Worm (Caenorhabditis elegans) whole organism, L1 larva: ENCODE results near the gene F25B5.3.
A peak's percentile ranks its signal among the peaks of the same experiment; 100 is the strongest.

Source experiments
- C34B4.2 ChIP-seq: sonication (generic microtip); optimal IDR thresholded peaks from 2 replicates; lab custom pipeline; 2017; ENCODE audit warnings: mild to moderate bottlenecking, missing genetic modification characterization, missing compliant biosample characterization
- F16B12.6 ChIP-seq: fragments of 150-350 bp; optimal IDR thresholded peaks from 2 replicates; lab custom pipeline; 2014; ENCODE audit warnings: missing biosample characterization, missing genetic modification characterization
- Y116A8C.19 ChIP-seq: sonication (generic microtip); optimal IDR thresholded peaks from 2 replicates; lab custom pipeline; 2016; ENCODE audit warnings: missing compliant biosample characterization, missing genetic modification characterization, borderline replicate concordance
- aha-1 ChIP-seq: fragments of 150-350 bp; optimal IDR thresholded peaks from 2 replicates; lab custom pipeline; 2014; ENCODE audit warnings: missing biosample characterization, missing genetic modification characterization
- alr-1 ChIP-seq: fragments of 200-800 bp; sonication (Bioruptor generic); optimal IDR thresholded peaks from 2 replicates; lab custom pipeline; 2018; ENCODE audit warnings: borderline replicate concordance, mild to moderate bottlenecking, missing genetic modification characterization, missing compliant biosample characterization
- blmp-1 ChIP-seq: fragments of 150-350 bp; optimal IDR thresholded peaks from 2 replicates; lab custom pipeline; 2014; ENCODE audit warnings: missing biosample characterization, missing genetic modification characterization
- ceh-8 ChIP-seq: fragments of 200-800 bp; sonication (Bioruptor generic); optimal IDR thresholded peaks from 2 replicates; lab custom pipeline; 2018; ENCODE audit warnings: mild to moderate bottlenecking, missing genetic modification characterization, moderate library complexity, missing compliant biosample characterization
- ceh-82 ChIP-seq, 3 experiments: fragments of 150-350 bp in 1 of 3; sonication (generic microtip) in 2 of 3; optimal IDR thresholded peaks; 2 replicates each; lab custom pipeline; 2014 to 2017; ENCODE audit warnings: missing biosample characterization in 3 of 3, missing genetic modification characterization in 3 of 3
- ceh-88 ChIP-seq: fragments of 200-800 bp; sonication (Bioruptor generic); IDR thresholded peaks from 2 replicates; pipeline ENCODE4 v1.3.6; 2022; ENCODE audit warnings: missing genetic modification characterization, missing compliant biosample characterization
- ceh-90 ChIP-seq: sonication (generic microtip); optimal IDR thresholded peaks from 2 replicates; lab custom pipeline; 2016; ENCODE audit warnings: missing genetic modification characterization, missing compliant biosample characterization
- efl-1 ChIP-seq, 4 experiments: fragments of 150-350 bp; optimal IDR thresholded peaks in 3 of 4; peaks in 1 of 4; 1 replicate in 1 of 4; 2 replicates in 3 of 4; lab custom pipeline; 2014; ENCODE audit warnings: missing biosample characterization in 2 of 4, missing genetic modification characterization in 2 of 4, missing genetic modification reagents in 2 of 4
- egl-13 ChIP-seq: sonication (generic microtip); optimal IDR thresholded peaks from 2 replicates; lab custom pipeline; 2016; ENCODE audit warnings: missing genotype, missing genetic modification reagents, missing genetic modification characterization, missing compliant biosample characterization
- egl-27 ChIP-seq, 2 experiments: fragments of 150-350 bp in 1 of 2; sonication (generic microtip); optimal IDR thresholded peaks; 3 replicates each; lab custom pipeline; 2017 to 2018; ENCODE audit warnings: missing biosample characterization in 2 of 2, missing genetic modification characterization in 2 of 2, missing genetic modification reagents in 2 of 2
- ets-5 ChIP-seq: fragments of 200-800 bp; sonication (Bioruptor generic); IDR thresholded peaks from 2 replicates; pipeline ENCODE4 v1.3.6; 2022; ENCODE audit warnings: missing genetic modification characterization, missing compliant biosample characterization
- fkh-4 ChIP-seq: sonication (generic microtip); optimal IDR thresholded peaks from 2 replicates; lab custom pipeline; 2016; ENCODE audit warnings: missing compliant biosample characterization, missing genetic modification characterization, borderline replicate concordance
- fkh-8 ChIP-seq: sonication (generic microtip); optimal IDR thresholded peaks from 2 replicates; lab custom pipeline; 2016; ENCODE audit warnings: mild to moderate bottlenecking, missing genetic modification characterization, missing compliant biosample characterization
- fos-1 ChIP-seq: fragments of 150-350 bp; optimal IDR thresholded peaks from 2 replicates; lab custom pipeline; 2014; ENCODE audit warnings: missing biosample characterization, missing genetic modification characterization
- irx-1 ChIP-seq: sonication (generic microtip); optimal IDR thresholded peaks from 2 replicates; lab custom pipeline; 2016; ENCODE audit warnings: missing genetic modification characterization, missing compliant biosample characterization
- jun-1 ChIP-seq: fragments of 150-350 bp; optimal IDR thresholded peaks from 2 replicates; lab custom pipeline; 2014; ENCODE audit warnings: missing biosample characterization, missing genetic modification reagents, missing genetic modification characterization
- lin-14 ChIP-seq: fragments of 200-800 bp; sonication (Bioruptor generic); optimal IDR thresholded peaks from 2 replicates; lab custom pipeline; 2018; ENCODE audit warnings: mild to moderate bottlenecking, missing genetic modification characterization, moderate library complexity, missing compliant biosample characterization
- lin-15B ChIP-seq: fragments of 150-350 bp; sonication (generic microtip); optimal IDR thresholded peaks from 3 replicates; lab custom pipeline; 2014; ENCODE audit warnings: missing biosample characterization, missing genetic modification characterization
- lin-35 ChIP-seq, 2 experiments: fragments of 150-350 bp; optimal IDR thresholded peaks; 2 replicates each; lab custom pipeline; 2014; ENCODE audit warnings: missing biosample characterization in 2 of 2, missing genetic modification characterization in 2 of 2, missing genetic modification reagents in 2 of 2
- lir-3 ChIP-seq: sonication (generic microtip); optimal IDR thresholded peaks from 2 replicates; lab custom pipeline; 2016; ENCODE audit warnings: mild to moderate bottlenecking, missing genetic modification characterization, moderate library complexity, missing compliant biosample characterization; ENCODE audit not compliant: poor library complexity
- lsy-2 ChIP-seq, 2 experiments: fragments of 150-350 bp; optimal IDR thresholded peaks; 2 replicates each; lab custom pipeline; 2014; ENCODE audit warnings: missing biosample characterization in 2 of 2, missing genetic modification characterization in 2 of 2
- mdl-1 ChIP-seq, 2 experiments: fragments of 150-350 bp; optimal IDR thresholded peaks; 2 replicates each; lab custom pipeline; 2014 to 2017; ENCODE audit warnings: missing biosample characterization in 2 of 2, missing genetic modification characterization in 2 of 2, inconsistent platforms in 1 of 2
- mef-2 ChIP-seq: fragments of 150-350 bp; optimal IDR thresholded peaks from 2 replicates; lab custom pipeline; 2014; ENCODE audit warnings: missing biosample characterization, missing genetic modification characterization
- nhr-11 ChIP-seq: fragments of 150-350 bp; optimal IDR thresholded peaks from 2 replicates; lab custom pipeline; 2014; ENCODE audit warnings: missing biosample characterization, missing genetic modification characterization
- nhr-19 ChIP-seq: fragments of 200-800 bp; sonication (Bioruptor generic); conservative IDR thresholded peaks from 2 replicates; pipeline ENCODE4 v1.3.6; 2022; ENCODE audit warnings: missing genetic modification characterization, missing compliant biosample characterization
- nhr-20 ChIP-seq: sonication (generic microtip); optimal IDR thresholded peaks from 2 replicates; lab custom pipeline; 2016; ENCODE audit warnings: mild to moderate bottlenecking, missing genetic modification characterization, missing compliant biosample characterization
- nhr-28 ChIP-seq: fragments of 150-350 bp; optimal IDR thresholded peaks from 2 replicates; lab custom pipeline; 2014; ENCODE audit warnings: missing biosample characterization, missing genetic modification characterization
- nhr-47 ChIP-seq: sonication (generic microtip); optimal IDR thresholded peaks from 2 replicates; lab custom pipeline; 2016; ENCODE audit warnings: mild to moderate bottlenecking, missing genetic modification characterization, moderate library complexity, missing compliant biosample characterization
- nhr-71 ChIP-seq: sonication (generic microtip); optimal IDR thresholded peaks from 2 replicates; lab custom pipeline; 2016; ENCODE audit warnings: mild to moderate bottlenecking, missing genetic modification characterization, moderate library complexity, missing compliant biosample characterization
- nhr-77 ChIP-seq: fragments of 150-350 bp; optimal IDR thresholded peaks from 2 replicates; lab custom pipeline; 2014; ENCODE audit warnings: missing biosample characterization, missing genetic modification characterization
- nhr-90 ChIP-seq: sonication (generic microtip); optimal IDR thresholded peaks from 2 replicates; lab custom pipeline; 2016; ENCODE audit warnings: mild to moderate bottlenecking, missing genetic modification characterization, missing compliant biosample characterization; ENCODE audit not compliant: poor library complexity
- pag-3 ChIP-seq: sonication (generic microtip); optimal IDR thresholded peaks from 2 replicates; lab custom pipeline; 2017; ENCODE audit warnings: missing genetic modification characterization, mild to moderate bottlenecking, missing compliant biosample characterization, antibody characterized with exemption, borderline replicate concordance; ENCODE audit not compliant: insufficient read depth
- rnt-1 ChIP-seq: sonication (generic microtip); optimal IDR thresholded peaks from 2 replicates; lab custom pipeline; 2016; ENCODE audit warnings: mild to moderate bottlenecking, missing genetic modification characterization, moderate library complexity, missing compliant biosample characterization
- snpc-4 ChIP-seq: fragments of 150-350 bp; optimal IDR thresholded peaks from 2 replicates; lab custom pipeline; 2014; ENCODE audit warnings: missing biosample characterization, missing genetic modification characterization
- sox-4 ChIP-seq: sonication (generic microtip); optimal IDR thresholded peaks from 2 replicates; lab custom pipeline; 2016; ENCODE audit warnings: missing genetic modification characterization, missing compliant biosample characterization
- sptf-1 ChIP-seq: fragments of 150-350 bp; optimal IDR thresholded peaks from 2 replicates; lab custom pipeline; 2014; ENCODE audit warnings: missing biosample characterization, missing genetic modification characterization
- sup-37 ChIP-seq: fragments of 200-800 bp; sonication (Bioruptor generic); optimal IDR thresholded peaks from 2 replicates; lab custom pipeline; 2018; ENCODE audit warnings: mild to moderate bottlenecking, missing genetic modification characterization, missing compliant biosample characterization
- swsn-7 ChIP-seq: sonication (generic microtip); optimal IDR thresholded peaks from 2 replicates; lab custom pipeline; 2016; ENCODE audit warnings: missing genetic modification characterization, missing compliant biosample characterization
- tlp-1 ChIP-seq: fragments of 150-350 bp; optimal IDR thresholded peaks from 2 replicates; lab custom pipeline; 2014; ENCODE audit warnings: missing biosample characterization, missing genetic modification characterization
- unc-130 ChIP-seq: fragments of 150-350 bp; optimal IDR thresholded peaks from 2 replicates; lab custom pipeline; 2017; ENCODE audit warnings: missing biosample characterization, missing genetic modification characterization, inconsistent platforms
- unc-86 ChIP-seq: sonication (generic microtip); optimal IDR thresholded peaks from 2 replicates; lab custom pipeline; 2016; ENCODE audit warnings: missing genetic modification characterization, missing compliant biosample characterization
- unc-98 ChIP-seq: fragments of 200-800 bp; sonication (Bioruptor generic); IDR thresholded peaks from 2 replicates; pipeline ENCODE4 v1.3.6; 2022; ENCODE audit warnings: missing genetic modification characterization, missing compliant biosample characterization
- vab-15 ChIP-seq: sonication (generic microtip); optimal IDR thresholded peaks from 2 replicates; lab custom pipeline; 2017; ENCODE audit warnings: missing genotype, mild to moderate bottlenecking, missing genetic modification characterization, missing compliant biosample characterization
- ztf-4 ChIP-seq: fragments of 150-350 bp; optimal IDR thresholded peaks from 2 replicates; lab custom pipeline; 2014; ENCODE audit warnings: missing biosample characterization, missing genetic modification characterization

The F25B5.3 gene

DNA sequence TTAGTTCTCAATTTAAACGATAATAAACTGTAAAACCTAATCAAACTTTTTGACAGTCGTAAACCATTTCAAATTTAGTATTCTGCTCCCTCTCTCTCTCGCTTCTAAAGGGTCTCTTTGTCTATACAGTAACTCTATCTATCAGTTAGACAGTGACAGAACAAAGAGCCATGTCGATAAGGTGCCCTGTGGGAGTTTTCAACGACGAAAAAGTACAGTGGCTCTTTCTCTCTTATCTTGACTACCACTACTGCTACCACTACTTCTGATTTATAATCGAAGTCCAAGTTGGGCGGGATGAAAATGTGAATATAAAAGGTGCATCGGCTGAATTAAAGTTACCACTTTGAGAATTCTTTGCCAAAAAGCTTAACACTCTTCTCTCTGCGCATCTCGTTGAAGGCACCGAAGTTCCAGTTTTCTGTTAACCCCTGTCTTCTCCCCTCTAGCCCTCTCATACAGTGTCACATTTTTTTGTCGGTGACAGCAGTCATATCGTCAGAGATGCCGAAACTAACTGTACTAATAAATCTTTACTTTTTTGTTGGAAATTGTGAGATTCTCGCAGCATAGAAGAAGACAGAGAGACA lies 2.2 kb downstream of the F25B5.3 start:
- TF ChIP-seq lir-3 (tag; lab: Kevin White, UChicago) (no peak), irx-1 (no peak), lin-35 (GFP tag; optimal IDR thresholded peaks at IDR 0.05; lab: Kevin White, UChicago) (peak in 1 of 2 experiments; percentile 48), egl-13 (tag; lab: Kevin White, UChicago) (no peak), F16B12.6 (no peak), rnt-1 (tag; lab: Kevin White, UChicago) (peak; percentile 1), efl-1 (optimal IDR thresholded peaks at IDR 0.05; lab: Kevin White, UChicago) (no peak), efl-1 (GFP tag; optimal IDR thresholded peaks at IDR 0.05 in 1 of 2; lab: Kevin White, UChicago) (peak in 1 of 2 experiments; percentile 68)

DNA sequence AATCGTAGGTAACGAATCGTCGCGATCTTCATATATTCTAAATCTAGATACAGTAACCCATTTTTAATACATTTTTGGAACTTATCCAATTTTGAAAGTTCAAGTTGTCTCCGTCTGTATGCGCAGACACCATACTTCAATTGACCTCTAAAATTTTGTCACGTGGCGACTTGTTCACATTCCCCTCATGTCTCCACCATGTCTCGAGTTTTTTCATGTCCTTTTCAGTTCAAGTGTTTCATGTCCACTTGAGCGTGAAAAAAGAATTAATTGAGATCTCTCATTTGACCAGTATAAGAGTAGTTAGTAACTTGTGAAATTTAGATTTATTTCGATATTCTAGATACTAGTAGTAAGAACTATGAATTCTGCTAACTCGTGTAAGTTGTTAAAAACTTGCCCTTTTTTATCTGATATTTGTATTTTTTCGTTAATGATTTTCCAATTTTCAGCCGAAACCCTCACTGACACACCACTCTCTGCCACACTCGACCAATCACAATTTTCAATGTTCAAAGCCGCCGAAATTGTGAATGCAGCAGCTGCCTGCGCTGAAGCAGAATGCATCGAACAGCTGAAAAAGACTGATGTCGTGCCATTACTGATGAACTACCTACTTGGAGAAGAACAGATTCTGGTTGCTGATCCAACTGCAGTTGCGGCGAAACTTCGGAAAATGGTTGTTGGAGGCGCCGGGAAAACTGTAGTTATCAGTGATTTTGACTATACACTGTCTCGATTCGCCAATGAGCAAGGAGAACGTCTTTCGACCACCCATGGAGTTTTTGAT lies 3.1 kb downstream of the F25B5.3 start:
- peak; percentile 34 to 52 for TF ChIP-seq lsy-2 (tag; optimal IDR thresholded peaks at IDR 0.05; lab: Kevin White, UChicago)
- no peak for TF ChIP-seq mef-2 (tag; lab: Kevin White, UChicago)
- no peak for TF ChIP-seq egl-27 (tag; optimal IDR thresholded peaks at IDR 0.05; lab: Kevin White, UChicago)
- peak in 1 of 2 experiments; percentile 63 for TF ChIP-seq mdl-1 (tag; optimal IDR thresholded peaks at IDR 0.05; lab: Kevin White, UChicago)
- no peak for TF ChIP-seq ets-5 (GFP tag; lab: Robert Waterston, UW)
- no peak for TF ChIP-seq alr-1
- TF ChIP-seq nhr-71: peak; percentile 72
- no peak for TF ChIP-seq sup-37 (GFP tag; lab: Kevin White, UChicago)
- TF ChIP-seq pag-3 (tag; lab: Kevin White, UChicago): no peak
- TF ChIP-seq unc-86 (tag; lab: Kevin White, UChicago): no peak
- peak in 1 of 3 experiments; percentile 12 for TF ChIP-seq ceh-82 (tag; optimal IDR thresholded peaks at IDR 0.05; lab: Kevin White, UChicago)
- peak; percentile 13 for TF ChIP-seq fkh-8 (tag; lab: Kevin White, UChicago)
- TF ChIP-seq nhr-47 (tag; lab: Kevin White, UChicago): peak; percentile 12
- no peak for TF ChIP-seq nhr-28 (tag; lab: Kevin White, UChicago)
- TF ChIP-seq snpc-4: no peak
- peak; percentile 71 for TF ChIP-seq nhr-20 (tag; lab: Kevin White, UChicago)
- TF ChIP-seq blmp-1 (tag; lab: Kevin White, UChicago): peak; percentile 46
- TF ChIP-seq sptf-1: no peak
- no peak for TF ChIP-seq sox-4 (tag; lab: Kevin White, UChicago)
- no peak for TF ChIP-seq ceh-88 (GFP tag; lab: Robert Waterston, UW)
- peak in 1 of 2 experiments; percentile 14 for TF ChIP-seq efl-1 (optimal IDR thresholded peaks at IDR 0.05; lab: Kevin White, UChicago)
- TF ChIP-seq efl-1 (GFP tag; optimal IDR thresholded peaks at IDR 0.05 in 1 of 2; lab: Kevin White, UChicago): peak in 1 of 2 experiments; percentile 93
- TF ChIP-seq ceh-90 (tag; lab: Kevin White, UChicago): no peak
- no peak for TF ChIP-seq ceh-8 (GFP tag; lab: Kevin White, UChicago)
- TF ChIP-seq fkh-4 (tag; lab: Kevin White, UChicago): no peak
- TF ChIP-seq lin-14 (GFP tag; lab: Kevin White, UChicago): peak; percentile 84
- no peak for TF ChIP-seq nhr-11 (tag; lab: Kevin White, UChicago)
- no peak for TF ChIP-seq tlp-1 (tag; lab: Kevin White, UChicago)
- TF ChIP-seq nhr-90 (tag; lab: Kevin White, UChicago): no peak
- TF ChIP-seq Y116A8C.19 (tag; lab: Kevin White, UChicago): no peak
- TF ChIP-seq jun-1 (tag; lab: Kevin White, UChicago): no peak
- no peak for TF ChIP-seq fos-1 (tag; lab: Kevin White, UChicago)
- TF ChIP-seq lir-3 (tag; lab: Kevin White, UChicago): no peak
- peak; percentile 32; the same call in 1 of the 2 replicates for TF ChIP-seq nhr-19
- no peak for TF ChIP-seq C34B4.2 (tag; lab: Kevin White, UChicago)
- no peak for TF ChIP-seq vab-15 (tag; lab: Kevin White, UChicago)
- TF ChIP-seq nhr-77: no peak
- TF ChIP-seq aha-1 (tag; lab: Kevin White, UChicago): no peak
- TF ChIP-seq egl-13 (tag; lab: Kevin White, UChicago): no peak
- no peak for TF ChIP-seq ztf-4 (tag; lab: Kevin White, UChicago)
- no peak for TF ChIP-seq lin-15B (tag; lab: Kevin White, UChicago)
- no peak for TF ChIP-seq unc-98 (GFP tag; lab: Robert Waterston, UW)
- TF ChIP-seq swsn-7 (tag; lab: Kevin White, UChicago): peak; percentile 19
- TF ChIP-seq unc-130: no peak
